Worm (Caenorhabditis elegans): ENCODE measurements around the gene T05B4.10.

Gene T05B4.10

ce11 chrV:4134728-4135127 lies 14.2 kb upstream of the T05B4.10 start, which contains the start of gene lgc-1:
Gene lgc-1, plus strand, starts transcription at chrV:4135028.
- TF ChIP-seq ham-2 (GFP tag; optimal IDR thresholded peaks at IDR 0.05) (no peak), unc-39 (tag; optimal IDR thresholded peaks at IDR 0.05) (no peak), nhr-237 (tag; optimal IDR thresholded peaks at IDR 0.05) (no peak), lin-32 (GFP tag; optimal IDR thresholded peaks at IDR 0.05) (no peak), elt-3 (tag; optimal IDR thresholded peaks at IDR 0.05) (no peak), ces-1 (GFP tag; optimal IDR thresholded peaks at IDR 0.05) (no peak), hlh-1 (tag; optimal IDR thresholded peaks at IDR 0.05) (no peak), unc-62 (GFP tag; optimal IDR thresholded peaks at IDR 0.05) (no peak), bed-3 (GFP tag; optimal IDR thresholded peaks at IDR 0.05) (no peak), drap-1 (GFP tag; optimal IDR thresholded peaks at IDR 0.05) (no peak)

ce11 chrV:4131471-4131939 lies 11.0 kb upstream of the T05B4.10 start, which contains the start of gene nhr-57:
Gene nhr-57, plus strand, starts transcription at chrV:4131889.
- TF ChIP-seq lsy-2 (tag; optimal IDR thresholded peaks at IDR 0.05), result no peak
- peak; percentile 41 for TF ChIP-seq unc-62 (GFP tag; optimal IDR thresholded peaks at IDR 0.05)
- TF ChIP-seq cnd-1 (tag; optimal IDR thresholded peaks at IDR 0.05), result no peak
- TF ChIP-seq elt-3 (tag; optimal IDR thresholded peaks at IDR 0.05), result peak; percentile 87
- TF ChIP-seq nhr-237 (tag; optimal IDR thresholded peaks at IDR 0.05), result peak; percentile 31

- TF ChIP-seq mls-2 (tag; optimal IDR thresholded peaks at IDR 0.05), result no peak
- no peak for TF ChIP-seq nhr-28 (tag; optimal IDR thresholded peaks at IDR 0.05)
- no peak for TF ChIP-seq tbx-8 (GFP tag; optimal IDR thresholded peaks at IDR 0.05)
- TF ChIP-seq snpc-4 (tag; optimal IDR thresholded peaks at IDR 0.05), result no peak
- no peak for TF ChIP-seq elt-1 (tag; optimal IDR thresholded peaks at IDR 0.05; ENCODE audit: borderline replicate concordance, insufficient read depth)
- no peak for TF ChIP-seq nhr-12 (tag; optimal IDR thresholded peaks at IDR 0.05)
- TF ChIP-seq zip-8 (tag; optimal IDR thresholded peaks at IDR 0.05), result no peak
- no peak for TF ChIP-seq cnd-1 (tag; optimal IDR thresholded peaks at IDR 0.05)
- TF ChIP-seq flh-1 (GFP tag; optimal IDR thresholded peaks at IDR 0.05), result no peak
- no peak for TF ChIP-seq bed-3 (GFP tag; optimal IDR thresholded peaks at IDR 0.05)
Observed at ce11 chrV:4129604-4130003, 9.1 kb upstream of the T05B4.10 start, which contains the start of gene phat-4. Gene phat-4, plus strand, starts transcription at chrV:4129904.

- TF ChIP-seq nhr-76 (tag; optimal IDR thresholded peaks at IDR 0.05), result no peak
- TF ChIP-seq drap-1 (GFP tag; optimal IDR thresholded peaks at IDR 0.05), result no peak
- no peak for TF ChIP-seq ceh-83 (GFP tag; optimal IDR thresholded peaks at IDR 0.05)
- TF ChIP-seq mls-2 (tag; optimal IDR thresholded peaks at IDR 0.05), result no peak
- no peak for TF ChIP-seq lin-13 (tag; optimal IDR thresholded peaks at IDR 0.05)
- no peak for TF ChIP-seq elt-3 (tag; optimal IDR thresholded peaks at IDR 0.05)
- TF ChIP-seq sptf-1 (tag; optimal IDR thresholded peaks at IDR 0.05), result no peak
- no peak for TF ChIP-seq nhr-28 (tag; optimal IDR thresholded peaks at IDR 0.05)
- TF ChIP-seq hlh-1 (tag; optimal IDR thresholded peaks at IDR 0.05), result no peak
- TF ChIP-seq bed-3 (GFP tag; optimal IDR thresholded peaks at IDR 0.05), result no peak
- TF ChIP-seq nhr-12 (tag; optimal IDR thresholded peaks at IDR 0.05), result no peak
Observed at ce11 chrV:4127435-4127834, 6.9 kb upstream of the T05B4.10 start, which contains the start of gene T05B4.13. Gene T05B4.13, minus strand, starts transcription at chrV:4127535.

ce11 chrV:4125552-4126084 lies 5.1 kb upstream of the T05B4.10 start, which contains the start of gene T05B4.12:
Gene T05B4.12, minus strand, starts transcription at chrV:4126034.
- TF ChIP-seq mls-2 (tag; optimal IDR thresholded peaks at IDR 0.05) (no peak), pha-4 (tag; optimal IDR thresholded peaks at IDR 0.05) (no peak), mab-5 (tag; optimal IDR thresholded peaks at IDR 0.05) (no peak), elt-1 (tag; optimal IDR thresholded peaks at IDR 0.05; ENCODE audit: borderline replicate concordance, insufficient read depth) (no peak), elt-3 (tag; optimal IDR thresholded peaks at IDR 0.05) (no peak), ztf-11 (tag; optimal IDR thresholded peaks at IDR 0.05) (no peak), ceh-39 (tag; optimal IDR thresholded peaks at IDR 0.05) (no peak), nhr-2 (tag; optimal IDR thresholded peaks at IDR 0.05) (no peak)

- TF ChIP-seq elt-1 (tag; optimal IDR thresholded peaks at IDR 0.05; ENCODE audit: borderline replicate concordance, insufficient read depth) (no peak), ham-2 (GFP tag; optimal IDR thresholded peaks at IDR 0.05) (no peak), ceh-39 (tag; optimal IDR thresholded peaks at IDR 0.05) (no peak), nhr-237 (tag; optimal IDR thresholded peaks at IDR 0.05) (no peak), elt-3 (tag; optimal IDR thresholded peaks at IDR 0.05) (no peak), lin-32 (GFP tag; optimal IDR thresholded peaks at IDR 0.05) (no peak), ztf-11 (tag; optimal IDR thresholded peaks at IDR 0.05) (no peak), ces-1 (GFP tag; optimal IDR thresholded peaks at IDR 0.05) (no peak), mab-5 (tag; optimal IDR thresholded peaks at IDR 0.05) (no peak), nhr-28 (tag; optimal IDR thresholded peaks at IDR 0.05) (no peak), flh-1 (GFP tag; optimal IDR thresholded peaks at IDR 0.05) (no peak), blmp-1 (tag; optimal IDR thresholded peaks at IDR 0.05) (no peak), ceh-43 (GFP tag; optimal IDR thresholded peaks at IDR 0.05) (no peak)
Observed at ce11 chrV:4122415-4122814, 1.9 kb upstream of the T05B4.10 start, which contains the start of gene phat-5. Gene phat-5, minus strand, starts transcription at chrV:4122515.
